Fruit fly (Drosophila melanogaster): Measurements from ENCODE around the gene mmy.

The mmy gene

dm6 chr2L:6449753-6450152, 24.0 kb downstream of the mmy start:
- TF ChIP-seq CG1620 (GFP tag; optimal IDR thresholded peaks at IDR 0.05): no peak
- TF ChIP-seq tj (GFP tag; optimal IDR thresholded peaks at IDR 0.05): no peak
- TF ChIP-seq cic (GFP tag; optimal IDR thresholded peaks at IDR 0.05): no peak
- TF ChIP-seq Crg-1 (GFP tag; optimal IDR thresholded peaks at IDR 0.05): no peak
- no peak for TF ChIP-seq toe (GFP tag; optimal IDR thresholded peaks at IDR 0.05)
- no peak for TF ChIP-seq Hr96 (GFP tag; optimal IDR thresholded peaks at IDR 0.05)
- no peak for TF ChIP-seq CG12768 (GFP tag; optimal IDR thresholded peaks at IDR 0.05)
- no peak for TF ChIP-seq CG5204 (GFP tag; optimal IDR thresholded peaks at IDR 0.05)
- no peak for TF ChIP-seq CG14711 (tag; optimal IDR thresholded peaks at IDR 0.05)
- TF ChIP-seq pad (GFP tag; optimal IDR thresholded peaks at IDR 0.05): no peak
- no peak for TF ChIP-seq kay (GFP tag; ENCODE audit: borderline replicate concordance)
- no peak for TF ChIP-seq Mnt (GFP tag; optimal IDR thresholded peaks at IDR 0.05)
- TF ChIP-seq cnc (optimal IDR thresholded peaks at IDR 0.05): no peak

dm6 chr2L:6448334-6448703, 25.4 kb downstream of the mmy start, which contains the start of gene Acox3:
Gene Acox3, minus strand, starts transcription at chr2L:6448403.
- TF ChIP-seq CG11617 (GFP tag; optimal IDR thresholded peaks at IDR 0.05): no peak
- TF ChIP-seq toe (GFP tag; optimal IDR thresholded peaks at IDR 0.05): no peak
- TF ChIP-seq CG14711 (tag; optimal IDR thresholded peaks at IDR 0.05): no peak
- no peak for TF ChIP-seq CG1620 (GFP tag; optimal IDR thresholded peaks at IDR 0.05)
- TF ChIP-seq bab1 (GFP tag; optimal IDR thresholded peaks at IDR 0.05): peak; percentile 22

dm6 chr2L:6447581-6448333, 25.9 kb downstream of the mmy start:
- TF ChIP-seq Mnt (GFP tag; optimal IDR thresholded peaks at IDR 0.05): peak; percentile 43
- TF ChIP-seq Hr96 (GFP tag; optimal IDR thresholded peaks at IDR 0.05): peak; percentile 56
- peak; percentile 30 for TF ChIP-seq CG7101 (tag; optimal IDR thresholded peaks at IDR 0.05)
- TF ChIP-seq tj (GFP tag; optimal IDR thresholded peaks at IDR 0.05): no peak
- TF ChIP-seq cic (GFP tag; optimal IDR thresholded peaks at IDR 0.05): peak; percentile 61
- no peak for TF ChIP-seq bab1 (GFP tag; optimal IDR thresholded peaks at IDR 0.05)
- no peak for TF ChIP-seq CG1620 (GFP tag; optimal IDR thresholded peaks at IDR 0.05)
- TF ChIP-seq Crg-1 (GFP tag; optimal IDR thresholded peaks at IDR 0.05): no peak
- peak; percentile 14 for TF ChIP-seq CG11617 (GFP tag; optimal IDR thresholded peaks at IDR 0.05)
- TF ChIP-seq CG14711 (tag; optimal IDR thresholded peaks at IDR 0.05): no peak
- TF ChIP-seq CG7045 (GFP tag; optimal IDR thresholded peaks at IDR 0.05): peak; percentile 26
- no peak for TF ChIP-seq Clk (GFP tag; optimal IDR thresholded peaks at IDR 0.05)
- no peak for TF ChIP-seq pad (GFP tag; optimal IDR thresholded peaks at IDR 0.05)
- TF ChIP-seq CG12768 (GFP tag; optimal IDR thresholded peaks at IDR 0.05): peak; percentile 90

- TF ChIP-seq kay (GFP tag; ENCODE audit: borderline replicate concordance) (peak; percentile 80), pad (GFP tag; optimal IDR thresholded peaks at IDR 0.05) (no peak), cic (GFP tag; optimal IDR thresholded peaks at IDR 0.05) (no peak), CG1620 (GFP tag; optimal IDR thresholded peaks at IDR 0.05) (no peak), Crg-1 (GFP tag; optimal IDR thresholded peaks at IDR 0.05) (no peak)
These were observed 47.4 kb downstream of the mmy start for dm6 chr2L:6426329-6426728.

- TF ChIP-seq cnc (optimal IDR thresholded peaks at IDR 0.05) (no peak), CG14711 (tag; optimal IDR thresholded peaks at IDR 0.05) (no peak), pad (GFP tag; optimal IDR thresholded peaks at IDR 0.05) (no peak), CG1620 (GFP tag; optimal IDR thresholded peaks at IDR 0.05) (no peak), toe (GFP tag; optimal IDR thresholded peaks at IDR 0.05) (no peak), Hr96 (GFP tag; optimal IDR thresholded peaks at IDR 0.05) (no peak), CG7101 (tag; optimal IDR thresholded peaks at IDR 0.05) (no peak), tj (GFP tag; optimal IDR thresholded peaks at IDR 0.05) (peak; percentile 57), Mnt (GFP tag; optimal IDR thresholded peaks at IDR 0.05) (peak; percentile 41), cic (GFP tag; optimal IDR thresholded peaks at IDR 0.05) (no peak), CG11617 (GFP tag; optimal IDR thresholded peaks at IDR 0.05) (no peak), kay (GFP tag; ENCODE audit: borderline replicate concordance) (no peak), CG7045 (GFP tag; optimal IDR thresholded peaks at IDR 0.05) (no peak), bab1 (GFP tag; optimal IDR thresholded peaks at IDR 0.05) (peak; percentile 8)
These were observed 49.5 kb downstream of the mmy start, which contains the start of gene Fic for dm6 chr2L:6424198-6424597. Gene Fic, plus strand, starts transcription at chr2L:6424336.

DNA sequence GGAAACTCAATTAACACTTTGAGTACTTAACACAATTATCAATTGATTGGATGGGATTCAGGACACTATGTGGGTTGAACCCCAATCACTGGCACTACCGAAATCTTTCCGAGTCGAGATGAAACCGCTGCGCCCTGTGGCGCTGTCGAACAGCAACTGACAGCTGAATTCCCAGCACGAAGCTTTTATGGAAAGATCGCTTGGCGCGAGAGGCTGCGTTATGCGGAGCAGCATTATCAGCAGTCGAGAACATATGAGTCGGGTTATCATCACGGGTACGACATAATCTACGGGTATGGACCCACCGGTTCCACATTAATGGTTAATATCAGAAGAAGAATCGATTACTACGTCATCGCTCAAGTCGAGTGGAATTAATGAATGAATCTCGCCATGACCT, 50.6 kb downstream of the mmy start, which contains the start of gene Tig:
TSS of gene Tig (minus strand) at position 163 of the 400 bp plus-strand sequence.
- TF ChIP-seq cnc (optimal IDR thresholded peaks at IDR 0.05) (no peak), toe (GFP tag; optimal IDR thresholded peaks at IDR 0.05) (no peak), CG11617 (GFP tag; optimal IDR thresholded peaks at IDR 0.05) (no peak), bab1 (GFP tag; optimal IDR thresholded peaks at IDR 0.05) (no peak), Hr96 (GFP tag; optimal IDR thresholded peaks at IDR 0.05) (no peak), cic (GFP tag; optimal IDR thresholded peaks at IDR 0.05) (no peak), CG14711 (tag; optimal IDR thresholded peaks at IDR 0.05) (no peak), CG1620 (GFP tag; optimal IDR thresholded peaks at IDR 0.05) (no peak), ovo (GFP tag; optimal IDR thresholded peaks at IDR 0.05) (no peak)

- TF ChIP-seq CG12768 (GFP tag; optimal IDR thresholded peaks at IDR 0.05): no peak
These were observed 51.2 kb downstream of the mmy start for dm6 chr2L:6422488-6422887.

Measured in whole organism, adult.